Fruit fly (Drosophila melanogaster) whole organism, prepupa: ENCODE measurements around the gene CG12316.
A peak's percentile ranks its signal among the peaks of the same experiment; 100 is the strongest.

ENCODE experiments used
- Blimp-1 ChIP-seq: fragments of 200-800 bp; sonication (Bioruptor generic); optimal IDR thresholded peaks from 3 replicates; lab custom pipeline; 2017; ENCODE audit warnings: missing biosample characterization, missing genetic modification characterization, mild to moderate bottlenecking, moderate library complexity, missing genetic modification reagents
- CG10631 ChIP-seq: fragments of 200-800 bp; sonication (Bioruptor generic); optimal IDR thresholded peaks from 2 replicates; lab custom pipeline; 2016; ENCODE audit warnings: missing biosample characterization, missing genetic modification characterization
- CG10669 ChIP-seq: fragments of 200-800 bp; sonication (Bioruptor generic); optimal IDR thresholded peaks from 3 replicates; lab custom pipeline; 2018; ENCODE audit warnings: missing biosample characterization, mild to moderate bottlenecking, missing genetic modification characterization, moderate library complexity
- CG11294 ChIP-seq: fragments of 200-800 bp; sonication (Bioruptor generic); IDR thresholded peaks from 2 replicates; pipeline ENCODE4 v1.3.6; 2022; ENCODE audit warnings: missing biosample characterization, missing genetic modification characterization
- CG11902 ChIP-seq: fragments of 200-800 bp; sonication (Bioruptor generic); optimal IDR thresholded peaks from 3 replicates; lab custom pipeline; 2016; ENCODE audit warnings: missing biosample characterization, missing genetic modification characterization
- CG15336 ChIP-seq: fragments of 200-800 bp; sonication (Bioruptor generic); IDR thresholded peaks from 2 replicates; pipeline ENCODE4 v1.3.6; 2022; ENCODE audit warnings: missing biosample characterization, missing genetic modification characterization
- CG1621 ChIP-seq: fragments of 200-800 bp; sonication (Bioruptor generic); optimal IDR thresholded peaks from 3 replicates; lab custom pipeline; 2018; ENCODE audit warnings: missing biosample characterization, mild to moderate bottlenecking, missing genetic modification characterization
- CG16779 ChIP-seq: fragments of 200-800 bp; sonication (Bioruptor generic); optimal IDR thresholded peaks from 3 replicates; lab custom pipeline; 2017; ENCODE audit warnings: missing biosample characterization, mild to moderate bottlenecking, missing genetic modification characterization
- CG31627 ChIP-seq: fragments of 200-800 bp; sonication (Bioruptor generic); optimal IDR thresholded peaks from 3 replicates; lab custom pipeline; 2016; ENCODE audit warnings: missing biosample characterization, missing genetic modification characterization
- CG32006 ChIP-seq: fragments of 200-800 bp; sonication (Bioruptor generic); optimal IDR thresholded peaks from 3 replicates; lab custom pipeline; 2017; ENCODE audit warnings: missing biosample characterization, mild to moderate bottlenecking, missing genetic modification characterization
- CG34406 ChIP-seq: fragments of 200-800 bp; sonication (Bioruptor generic); optimal IDR thresholded peaks from 3 replicates; lab custom pipeline; 2016; ENCODE audit warnings: missing biosample characterization, missing genetic modification characterization
- CG4318 ChIP-seq: fragments of 200-800 bp; sonication (Bioruptor generic); optimal IDR thresholded peaks from 3 replicates; lab custom pipeline; 2017; ENCODE audit warnings: missing biosample characterization, mild to moderate bottlenecking, missing genetic modification characterization
- CG6163 ChIP-seq: fragments of 200-800 bp; sonication (Bioruptor generic); IDR thresholded peaks from 3 replicates; pipeline ENCODE4 v1.3.6; 2022; ENCODE audit warnings: missing biosample characterization, missing genetic modification characterization
- CG6276 ChIP-seq: fragments of 200-800 bp; sonication (Bioruptor generic); optimal IDR thresholded peaks from 2 replicates; lab custom pipeline; 2017; ENCODE audit warnings: missing biosample characterization, mild to moderate bottlenecking, missing genetic modification characterization
- CG6792 ChIP-seq: fragments of 200-800 bp; sonication (Bioruptor generic); optimal IDR thresholded peaks from 3 replicates; lab custom pipeline; 2016; ENCODE audit warnings: missing biosample characterization, missing genetic modification characterization
- CG6808 ChIP-seq: fragments of 200-800 bp; sonication (Bioruptor generic); optimal IDR thresholded peaks from 3 replicates; lab custom pipeline; 2017; ENCODE audit warnings: missing biosample characterization, missing genetic modification characterization, mild to moderate bottlenecking, moderate library complexity, missing genetic modification reagents
- CG6854 ChIP-seq: fragments of 200-800 bp; sonication (Bioruptor generic); optimal IDR thresholded peaks from 2 replicates; lab custom pipeline; 2017; ENCODE audit warnings: missing biosample characterization, mild to moderate bottlenecking, missing genetic modification characterization
- CG7368 ChIP-seq: fragments of 200-800 bp; sonication (Bioruptor generic); optimal IDR thresholded peaks from 3 replicates; lab custom pipeline; 2016; ENCODE audit warnings: missing biosample characterization, missing genetic modification characterization
- CG8119 ChIP-seq: fragments of 200-800 bp; sonication (Bioruptor generic); IDR thresholded peaks from 3 replicates; pipeline ENCODE4 v1.3.6; 2022; ENCODE audit warnings: missing biosample characterization, missing genetic modification characterization
- CG8319 ChIP-seq: fragments of 200-800 bp; sonication (Bioruptor generic); optimal IDR thresholded peaks from 3 replicates; lab custom pipeline; 2016; ENCODE audit warnings: missing biosample characterization, missing genetic modification characterization
- CG8632 ChIP-seq: fragments of 200-800 bp; sonication (Bioruptor generic); optimal IDR thresholded peaks from 3 replicates; lab custom pipeline; 2016; ENCODE audit warnings: missing biosample characterization, missing genetic modification characterization
- CG9139 ChIP-seq: fragments of 200-800 bp; sonication (Bioruptor generic); optimal IDR thresholded peaks from 3 replicates; lab custom pipeline; 2017; ENCODE audit warnings: missing biosample characterization, mild to moderate bottlenecking, missing genetic modification characterization
- Eip78C ChIP-seq: fragments of 200-800 bp; sonication (Bioruptor generic); peaks from one replicate; lab custom pipeline; 2016; ENCODE audit warnings: missing biosample characterization, missing genetic modification characterization
- Eip93F ChIP-seq: fragments of 200-800 bp; sonication (Bioruptor generic); optimal IDR thresholded peaks from 2 replicates; lab custom pipeline; 2016; ENCODE audit warnings: missing biosample characterization, mild to moderate bottlenecking, missing genetic modification characterization
- Ets21C ChIP-seq: fragments of 200-800 bp; sonication (Bioruptor generic); optimal IDR thresholded peaks from 3 replicates; lab custom pipeline; 2016; ENCODE audit warnings: missing biosample characterization, missing genetic modification characterization
- Ets96B ChIP-seq: fragments of 200-800 bp; optimal IDR thresholded peaks from 2 replicates; lab custom pipeline; 2019; ENCODE audit warnings: missing biosample characterization, mild to moderate bottlenecking, missing genetic modification characterization, moderate library complexity
- Hr4 ChIP-seq: fragments of 200-800 bp; sonication (Bioruptor generic); optimal IDR thresholded peaks from 3 replicates; lab custom pipeline; 2016; ENCODE audit warnings: missing biosample characterization, missing genetic modification characterization
- Met ChIP-seq: fragments of 200-800 bp; sonication (Bioruptor generic); optimal IDR thresholded peaks from 3 replicates; lab custom pipeline; 2016; ENCODE audit warnings: missing biosample characterization, missing genetic modification characterization
- OdsH ChIP-seq: fragments of 200-800 bp; sonication (Bioruptor generic); optimal IDR thresholded peaks from 3 replicates; lab custom pipeline; 2016; ENCODE audit warnings: missing biosample characterization, missing genetic modification characterization
- Smox ChIP-seq: fragments of 200-800 bp; sonication (Bioruptor generic); optimal IDR thresholded peaks from 3 replicates; lab custom pipeline; 2016; ENCODE audit warnings: missing biosample characterization, missing genetic modification characterization
- Sox102F ChIP-seq: fragments of 200-800 bp; sonication (Bioruptor generic); optimal IDR thresholded peaks from 2 replicates; lab custom pipeline; 2016; ENCODE audit warnings: missing biosample characterization, mild to moderate bottlenecking, missing genetic modification characterization
- Sox14 ChIP-seq: fragments of 200-800 bp; sonication (Bioruptor generic); optimal IDR thresholded peaks from 3 replicates; lab custom pipeline; 2016; ENCODE audit warnings: missing biosample characterization, missing genetic modification characterization
- Sox15 ChIP-seq: fragments of 200-800 bp; sonication (Bioruptor generic); optimal IDR thresholded peaks from 3 replicates; lab custom pipeline; 2016; ENCODE audit warnings: missing biosample characterization, missing genetic modification characterization
- achi ChIP-seq: fragments of 200-800 bp; sonication (Bioruptor generic); optimal IDR thresholded peaks from 3 replicates; lab custom pipeline; 2016; ENCODE audit warnings: missing biosample characterization, missing genetic modification characterization
- acj6 ChIP-seq: fragments of 200-800 bp; sonication (Bioruptor generic); optimal IDR thresholded peaks from 3 replicates; lab custom pipeline; 2016; ENCODE audit warnings: missing biosample characterization, missing genetic modification characterization
- cyc ChIP-seq: fragments of 200-800 bp; sonication (Bioruptor generic); optimal IDR thresholded peaks from 3 replicates; lab custom pipeline; 2016; ENCODE audit warnings: missing biosample characterization, missing genetic modification characterization
- dac ChIP-seq: fragments of 200-800 bp; sonication (Bioruptor generic); optimal IDR thresholded peaks from 2 replicates; lab custom pipeline; 2017; ENCODE audit warnings: missing biosample characterization, mild to moderate bottlenecking, missing genetic modification characterization
- dsx ChIP-seq: fragments of 200-800 bp; optimal IDR thresholded peaks from 3 replicates; lab custom pipeline; 2019; ENCODE audit warnings: missing biosample characterization, mild to moderate bottlenecking, missing genetic modification characterization, moderate library complexity; ENCODE audit not compliant: poor library complexity, severe bottlenecking
- eg ChIP-seq: fragments of 200-800 bp; sonication (Bioruptor generic); IDR thresholded peaks from 3 replicates; pipeline ENCODE4 v1.3.6; 2022; ENCODE audit warnings: missing biosample characterization, missing genetic modification characterization
- fd85E ChIP-seq: fragments of 200-800 bp; sonication (Bioruptor generic); optimal IDR thresholded peaks from 3 replicates; lab custom pipeline; 2016; ENCODE audit warnings: missing biosample characterization, missing genetic modification characterization
- fkh ChIP-seq: fragments of 200-800 bp; sonication (Bioruptor generic); optimal IDR thresholded peaks from 3 replicates; lab custom pipeline; 2017; ENCODE audit warnings: missing biosample characterization, mild to moderate bottlenecking, missing genetic modification characterization, moderate library complexity
- lz ChIP-seq: fragments of 200-800 bp; sonication (Bioruptor generic); optimal IDR thresholded peaks from 3 replicates; lab custom pipeline; 2016; ENCODE audit warnings: missing biosample characterization, missing genetic modification characterization
- pdm3 ChIP-seq: fragments of 200-800 bp; sonication (Bioruptor generic); optimal IDR thresholded peaks from 3 replicates; lab custom pipeline; 2016; ENCODE audit warnings: missing biosample characterization, missing genetic modification characterization
- salr ChIP-seq, 2 experiments: fragments of 200-800 bp; sonication (Bioruptor generic); optimal IDR thresholded peaks; 3 replicates each; lab custom pipeline; 2016 to 2018; ENCODE audit warnings: missing biosample characterization in 2 of 2, missing genetic modification characterization in 2 of 2, mild to moderate bottlenecking in 1 of 2
- svp ChIP-seq: fragments of 200-800 bp; sonication (Bioruptor generic); peaks from one replicate; lab custom pipeline; 2016; ENCODE audit warnings: missing biosample characterization, missing genetic modification characterization
- vri ChIP-seq: fragments of 200-800 bp; sonication (Bioruptor generic); optimal IDR thresholded peaks from 3 replicates; lab custom pipeline; 2016; ENCODE audit warnings: missing biosample characterization, mild to moderate bottlenecking, missing genetic modification characterization

CG12316 gene

dm6 chr3L:15102669-15103309 is 33.9 kb downstream of the CG12316 start (continued):
- no peak for TF ChIP-seq Blimp-1 (GFP tag; lab: Kevin White, UChicago)
- TF ChIP-seq CG10669 (GFP tag; lab: Kevin White, UChicago), result no peak
- peak; percentile 19 for TF ChIP-seq cyc (GFP tag; lab: Kevin White, UChicago)
- TF ChIP-seq svp (GFP tag; lab: Kevin White, UChicago), result peak; percentile 46
- no peak for TF ChIP-seq CG6808 (GFP tag; lab: Kevin White, UChicago)
- no peak for TF ChIP-seq Sox14
- no peak for TF ChIP-seq vri (GFP tag; lab: Kevin White, UChicago)
- peak; percentile 99 for TF ChIP-seq CG6854 (GFP tag; lab: Kevin White, UChicago)
- no peak for TF ChIP-seq Met (GFP tag; lab: Kevin White, UChicago)
- TF ChIP-seq eg (GFP tag; lab: Robert Waterston, UW), result 0 out of 3 replicates have a peak, but pooled peaks have one; percentile 47
- TF ChIP-seq CG8119, result peak; percentile 44; the same call in 2 of the 3 replicates
- TF ChIP-seq CG32006 (GFP tag; lab: Kevin White, UChicago), result peak; percentile 39
- TF ChIP-seq CG11294, result no peak
- TF ChIP-seq Sox102F (GFP tag; lab: Kevin White, UChicago), result no peak
- TF ChIP-seq pdm3, result no peak
- TF ChIP-seq CG15336 (GFP tag; lab: Robert Waterston, UW), result no peak
- peak; percentile 27 for TF ChIP-seq acj6
- no peak for TF ChIP-seq Ets21C (GFP tag; lab: Kevin White, UChicago)
- peak; percentile 22 for TF ChIP-seq OdsH
- TF ChIP-seq Hr4, result peak; percentile 7
- TF ChIP-seq CG9139, result no peak
- TF ChIP-seq CG16779 (tag; lab: Kevin White, UChicago), result no peak
- TF ChIP-seq, all 60 proteins: peak for 30

DNA sequence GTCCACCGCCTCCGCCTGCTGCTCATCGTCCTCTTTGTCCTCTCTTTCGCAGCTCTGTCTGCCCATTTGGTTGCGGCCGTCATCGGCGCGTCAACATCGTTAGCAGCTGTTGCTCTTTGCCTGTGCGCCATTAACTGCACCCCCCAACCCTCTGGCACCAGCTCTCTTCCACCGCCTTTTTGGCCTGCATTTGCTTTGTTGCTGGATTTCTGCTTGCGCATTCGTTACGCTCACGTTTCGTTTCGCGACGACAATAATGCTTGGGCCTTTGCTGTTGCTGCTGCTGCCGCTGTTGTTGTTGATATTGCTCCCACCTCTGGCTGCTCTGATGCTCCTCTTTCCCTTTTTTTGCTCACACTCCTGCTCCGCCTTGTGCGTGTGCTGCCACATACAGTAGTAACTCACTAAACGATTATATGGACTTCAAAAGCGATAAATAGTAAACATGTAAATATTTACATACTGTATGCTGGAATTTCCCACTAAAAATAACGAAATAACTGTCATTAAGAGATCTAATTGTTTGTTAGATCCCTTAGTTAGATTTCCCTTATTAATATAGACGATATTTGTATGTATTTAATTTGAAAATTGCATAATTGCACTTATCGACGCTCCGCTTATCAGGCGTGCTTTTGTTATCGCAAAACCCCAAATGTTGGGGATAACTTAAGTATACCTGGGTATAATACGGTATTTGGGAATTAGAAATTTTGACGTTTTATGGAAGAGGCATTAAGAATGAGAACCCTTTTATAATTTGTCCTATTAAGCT is 34.9 kb downstream of the CG12316 start:
- TF ChIP-seq OdsH (no peak), CG31627 (GFP tag; lab: Kevin White, UChicago) (peak; percentile 54), Ets96B (tag; lab: Kevin White, UChicago) (peak; percentile 10), Hr4 (peak; percentile 34), Met (GFP tag; lab: Kevin White, UChicago) (peak; percentile 42), dsx (GFP tag; lab: Kevin White, UChicago) (peak; percentile 63), CG1621 (no peak), fd85E (no peak), CG16779 (tag; lab: Kevin White, UChicago) (peak; percentile 1), CG32006 (GFP tag; lab: Kevin White, UChicago) (peak; percentile 23), CG7368 (no peak), lz (peak; percentile 40), CG10669 (GFP tag; lab: Kevin White, UChicago) (peak; percentile 33), CG4318 (no peak), CG11902 (GFP tag; lab: Kevin White, UChicago) (peak; percentile 3), CG6792 (GFP tag; lab: Kevin White, UChicago) (no peak), CG6163 (GFP tag; lab: Robert Waterston, UW) (peak; percentile 53; the same call in 2 of the 3 replicates), cyc (GFP tag; lab: Kevin White, UChicago) (peak; percentile 60), Eip93F (GFP tag; lab: Kevin White, UChicago) (no peak), pdm3 (peak; percentile 59), CG10631 (GFP tag; lab: Kevin White, UChicago) (peak; percentile 13), CG15336 (GFP tag; lab: Robert Waterston, UW) (peak; percentile 37; the same call in 1 of the 2 replicates), fkh (GFP tag; lab: Kevin White, UChicago) (no peak), svp (GFP tag; lab: Kevin White, UChicago) (peak; percentile 84), Smox (peak; percentile 33), CG9139 (peak; percentile 3), CG8319 (GFP tag; lab: Kevin White, UChicago) (no peak), dac (GFP tag; lab: Kevin White, UChicago) (no peak), CG8632 (GFP tag; lab: Kevin White, UChicago) (no peak), achi (GFP tag; lab: Kevin White, UChicago) (peak; percentile 35), Blimp-1 (GFP tag; lab: Kevin White, UChicago) (peak; percentile 46), vri (GFP tag; lab: Kevin White, UChicago) (peak; percentile 69), CG11294 (no peak), salr (GFP tag; optimal IDR thresholded peaks at IDR 0.05; lab: Kevin White, UChicago) (no peak), Eip78C (GFP tag; lab: Kevin White, UChicago) (peak; percentile 67), Sox15 (GFP tag; lab: Kevin White, UChicago) (peak; percentile 1), CG34406 (GFP tag; lab: Kevin White, UChicago) (peak; percentile 2), CG6276 (no peak)
